Worm (Caenorhabditis elegans) whole organism, midembryonic: Measurements from ENCODE around the gene C06G4.6.
"Not testable (repeated sequence)": the region's sequence is repeated elsewhere in the genome, so short reads cannot be mapped to it uniquely, and the experiment has no call there.

Experiments used
- T22C8.4 ChIP-seq: fragments of 200-800 bp; sonication (Bioruptor generic); IDR thresholded peaks from 2 replicates; pipeline ENCODE4 v1.3.6; 2022; ENCODE audit warnings: missing genetic modification characterization, missing compliant biosample characterization
- cog-1 ChIP-seq: sonication (generic microtip); optimal IDR thresholded peaks from 2 replicates; lab custom pipeline; 2016; ENCODE audit warnings: missing genetic modification characterization, missing compliant biosample characterization
- flt-1 ChIP-seq: fragments of 200-800 bp; sonication (Bioruptor generic); IDR thresholded peaks from 2 replicates; pipeline ENCODE4 v1.3.6; 2022; ENCODE audit warnings: missing genetic modification characterization, missing compliant biosample characterization
- klf-2 ChIP-seq: fragments of 200-800 bp; sonication (Bioruptor generic); conservative IDR thresholded peaks from 2 replicates; pipeline ENCODE4 v1.3.6; 2022; ENCODE audit warnings: missing genetic modification reagents, missing genetic modification characterization, missing compliant biosample characterization
- med-1 ChIP-seq: sonication (generic microtip); optimal IDR thresholded peaks from 2 replicates; lab custom pipeline; 2017; ENCODE audit warnings: missing genetic modification characterization, mild to moderate bottlenecking, missing compliant biosample characterization, antibody characterized with exemption, missing genetic modification reagents; ENCODE audit not compliant: insufficient read depth
- ref-1 ChIP-seq: fragments of 200-800 bp; sonication (Bioruptor generic); conservative IDR thresholded peaks from 2 replicates; pipeline ENCODE4 v1.3.6; 2022; ENCODE audit warnings: missing genetic modification reagents, missing genetic modification characterization, missing compliant biosample characterization
- tab-1 ChIP-seq: fragments of 200-800 bp; sonication (Bioruptor generic); IDR thresholded peaks from 2 replicates; pipeline ENCODE4 v1.3.6; 2022; ENCODE audit warnings: missing genetic modification characterization, missing compliant biosample characterization
- ztf-23 ChIP-seq: fragments of 200-800 bp; sonication (Bioruptor generic); IDR thresholded peaks from 2 replicates; pipeline ENCODE4 v1.3.6; 2022; ENCODE audit warnings: missing genetic modification reagents, missing genetic modification characterization, missing compliant biosample characterization
- ztf-29 ChIP-seq: fragments of 200-800 bp; sonication (Bioruptor generic); IDR thresholded peaks from 2 replicates; pipeline ENCODE4 v1.3.6; 2022; ENCODE audit warnings: missing genetic modification reagents, missing genetic modification characterization, missing compliant biosample characterization

C06G4.6 gene

ce11 chrIII:8004091-8004490, at the start of gene C06G4.6:
TSS of gene C06G4.6 (plus strand) at chrIII:8004391.
- TF ChIP-seq ztf-23 (GFP tag; lab: Robert Waterston, UW), result no peak
- no peak for TF ChIP-seq tab-1 (GFP tag; lab: Robert Waterston, UW)
- no peak for TF ChIP-seq ztf-29 (GFP tag; lab: Robert Waterston, UW)
- no peak for TF ChIP-seq ref-1 (GFP tag; lab: Robert Waterston, UW)
- TF ChIP-seq klf-2 (GFP tag; lab: Robert Waterston, UW), result no peak
- no peak for TF ChIP-seq T22C8.4 (GFP tag; lab: Robert Waterston, UW)
- no peak for TF ChIP-seq cog-1 (tag; lab: Kevin White, UChicago)
- TF ChIP-seq med-1 (GFP tag; lab: Kevin White, UChicago), result no peak
- no peak for TF ChIP-seq flt-1

- TF ChIP-seq flt-1, result no peak
Observed at ce11 chrIII:7956965-7957364, 47.2 kb upstream of the C06G4.6 start, which contains the start of gene C29E4.9. TSS of gene C29E4.9 (minus strand) at chrIII:7957065.

- peak; percentile 24 for TF ChIP-seq cog-1 (tag; lab: Kevin White, UChicago)
- TF ChIP-seq ztf-29 (GFP tag; lab: Robert Waterston, UW), result no peak
Observed at ce11 chrIII:7958085-7958484, 46.1 kb upstream of the C06G4.6 start, which contains the start of gene C29E4.11. TSS of gene C29E4.11 (minus strand) at chrIII:7958114.

ce11 chrIII:7958922-7959609, 45.1 kb upstream of the C06G4.6 start, which contains the start of gene F54H12.10:
TSS of gene F54H12.10 (minus strand) at chrIII:7958972.
- TF ChIP-seq flt-1; klf-2 (GFP tag; lab: Robert Waterston, UW); ztf-29 (GFP tag; lab: Robert Waterston, UW): not testable (repeated sequence)

ce11 chrIII:7962641-7963040, 41.5 kb upstream of the C06G4.6 start, which contains the start of gene F54H12.4:
TSS of gene F54H12.4 (minus strand) at chrIII:7962741.
- not testable (repeated sequence) for TF ChIP-seq klf-2 (GFP tag; lab: Robert Waterston, UW); med-1 (GFP tag; lab: Kevin White, UChicago); T22C8.4 (GFP tag; lab: Robert Waterston, UW)

ce11 chrIII:7964281-7964680, 39.9 kb upstream of the C06G4.6 start, which contains the start of gene F54H12.2:
TSS of gene F54H12.2 (plus strand) at chrIII:7964581.
- not testable (repeated sequence) for TF ChIP-seq T22C8.4, ztf-29, ztf-23 (GFP tag; lab: Robert Waterston, UW)

ce11 chrIII:7965946-7966692, 38.1 kb upstream of the C06G4.6 start:
- TF ChIP-seq flt-1, result 0 out of 2 replicates have a peak, but pooled peaks have one; percentile 53

- TF ChIP-seq T22C8.4 (GFP tag; lab: Robert Waterston, UW), result no peak
Observed at ce11 chrIII:7969121-7969520, 35.1 kb upstream of the C06G4.6 start, which contains the start of the genes F54H12.8 and F54H12.7. TSS of gene F54H12.8 (minus strand) at chrIII:7969221. TSS of gene F54H12.7 (plus strand) at chrIII:7969349.

ce11 chrIII:7972061-7972460, 32.1 kb upstream of the C06G4.6 start, which contains the start of gene F54H12.5:
TSS of gene F54H12.5 (minus strand) at chrIII:7972161.
- no peak for TF ChIP-seq ztf-29 (GFP tag; lab: Robert Waterston, UW)

ce11 chrIII:7972687-7973086, 31.5 kb upstream of the C06G4.6 start:
- no peak for TF ChIP-seq cog-1 (tag; lab: Kevin White, UChicago)

- TF ChIP-seq ztf-23 (GFP tag; lab: Robert Waterston, UW), result no peak
- TF ChIP-seq T22C8.4 (GFP tag; lab: Robert Waterston, UW), result no peak
- no peak for TF ChIP-seq tab-1 (GFP tag; lab: Robert Waterston, UW)
- no peak for TF ChIP-seq ztf-29 (GFP tag; lab: Robert Waterston, UW)
- no peak for TF ChIP-seq med-1 (GFP tag; lab: Kevin White, UChicago)
- no peak for TF ChIP-seq flt-1
- peak; percentile 1 for TF ChIP-seq cog-1 (tag; lab: Kevin White, UChicago)
Observed at ce11 chrIII:7973201-7973767, 30.9 kb upstream of the C06G4.6 start, which contains the start of the genes eef-1B.1 and aco-2. TSS of gene eef-1B.1 (minus strand) at chrIII:7973386. TSS of gene aco-2 (plus strand) at chrIII:7973717.
